Fruit fly (Drosophila melanogaster) whole organism, prepupa: Measurements from ENCODE around the gene CG7101.

Source experiments
- CG10631 ChIP-seq: fragments of 200-800 bp; sonication (Bioruptor generic); optimal IDR thresholded peaks from 2 replicates; lab custom pipeline; 2016; ENCODE audit warnings: missing biosample characterization, missing genetic modification characterization
- CG6808 ChIP-seq: fragments of 200-800 bp; sonication (Bioruptor generic); optimal IDR thresholded peaks from 3 replicates; lab custom pipeline; 2017; ENCODE audit warnings: missing biosample characterization, missing genetic modification characterization, mild to moderate bottlenecking, moderate library complexity, missing genetic modification reagents
- CG6854 ChIP-seq: fragments of 200-800 bp; sonication (Bioruptor generic); optimal IDR thresholded peaks from 2 replicates; lab custom pipeline; 2017; ENCODE audit warnings: missing biosample characterization, mild to moderate bottlenecking, missing genetic modification characterization
- CG7368 ChIP-seq: fragments of 200-800 bp; sonication (Bioruptor generic); optimal IDR thresholded peaks from 3 replicates; lab custom pipeline; 2016; ENCODE audit warnings: missing biosample characterization, missing genetic modification characterization
- CG9139 ChIP-seq: fragments of 200-800 bp; sonication (Bioruptor generic); optimal IDR thresholded peaks from 3 replicates; lab custom pipeline; 2017; ENCODE audit warnings: missing biosample characterization, mild to moderate bottlenecking, missing genetic modification characterization
- OdsH ChIP-seq: fragments of 200-800 bp; sonication (Bioruptor generic); optimal IDR thresholded peaks from 3 replicates; lab custom pipeline; 2016; ENCODE audit warnings: missing biosample characterization, missing genetic modification characterization
- Sox102F ChIP-seq: fragments of 200-800 bp; sonication (Bioruptor generic); optimal IDR thresholded peaks from 2 replicates; lab custom pipeline; 2016; ENCODE audit warnings: missing biosample characterization, mild to moderate bottlenecking, missing genetic modification characterization
- fkh ChIP-seq: fragments of 200-800 bp; sonication (Bioruptor generic); optimal IDR thresholded peaks from 3 replicates; lab custom pipeline; 2017; ENCODE audit warnings: missing biosample characterization, mild to moderate bottlenecking, missing genetic modification characterization, moderate library complexity
- lz ChIP-seq: fragments of 200-800 bp; sonication (Bioruptor generic); optimal IDR thresholded peaks from 3 replicates; lab custom pipeline; 2016; ENCODE audit warnings: missing biosample characterization, missing genetic modification characterization
- net ChIP-seq: fragments of 200-800 bp; sonication (Bioruptor generic); optimal IDR thresholded peaks from 3 replicates; lab custom pipeline; 2016; ENCODE audit warnings: missing biosample characterization, missing genetic modification characterization
- salr ChIP-seq, 2 experiments: fragments of 200-800 bp; sonication (Bioruptor generic); optimal IDR thresholded peaks; 3 replicates each; lab custom pipeline; 2016 to 2018; ENCODE audit warnings: missing biosample characterization in 2 of 2, missing genetic modification characterization in 2 of 2, mild to moderate bottlenecking in 1 of 2
- spab ChIP-seq: fragments of 200-800 bp; sonication (Bioruptor generic); optimal IDR thresholded peaks from 2 replicates; lab custom pipeline; 2017; ENCODE audit warnings: missing biosample characterization, mild to moderate bottlenecking, missing genetic modification characterization, missing genetic modification reagents
- ss ChIP-seq, 2 experiments: fragments of 200-800 bp; sonication (Bioruptor generic); optimal IDR thresholded peaks; 2 replicates in 1 of 2; 3 replicates in 1 of 2; lab custom pipeline; 2017 to 2018; ENCODE audit warnings: mild to moderate bottlenecking in 2 of 2, missing biosample characterization in 2 of 2, missing genetic modification characterization in 2 of 2, moderate library complexity in 1 of 2

dm6 chrX:18783417-18784123 is 46.8 kb upstream of the CG7101 start, which contains the start of gene CG18259:
- no peak for TF ChIP-seq OdsH (GFP tag; lab: Kevin White, UChicago)
- TF ChIP-seq salr (GFP tag; optimal IDR thresholded peaks at IDR 0.05; lab: Kevin White, UChicago): no peak
- TF ChIP-seq ss (GFP tag; optimal IDR thresholded peaks at IDR 0.05; lab: Kevin White, UChicago): no peak
- TF ChIP-seq spab: no peak
- no peak for TF ChIP-seq fkh
- no peak for TF ChIP-seq net
- TF ChIP-seq CG6854: no peak
- TF ChIP-seq lz (GFP tag; lab: Kevin White, UChicago): no peak
- TF ChIP-seq CG9139 (GFP tag; lab: Kevin White, UChicago): no peak
- no peak for TF ChIP-seq Sox102F (GFP tag; lab: Kevin White, UChicago)
- no peak for TF ChIP-seq CG10631 (GFP tag; lab: Kevin White, UChicago)
- no peak for TF ChIP-seq CG7368 (GFP tag; lab: Kevin White, UChicago)
- no peak for TF ChIP-seq CG6808 (GFP tag; lab: Kevin White, UChicago)
